Fruit fly (Drosophila melanogaster) whole organism, embryonic: ENCODE results near the gene Gcn5.

Experiments
- Atf3 ChIP-seq: fragments of 200-800 bp; sonication (Bioruptor generic); optimal IDR thresholded peaks from 3 replicates; lab custom pipeline; 2016; ENCODE audit warnings: missing biosample characterization, missing genetic modification characterization
- B-H1 ChIP-seq: fragments of 200-800 bp; sonication (Bioruptor generic); IDR thresholded peaks from 3 replicates; pipeline ENCODE4 v1.3.6; 2022; ENCODE audit warnings: missing biosample characterization, missing genetic modification characterization
- C15 ChIP-seq: fragments of 200-800 bp; sonication (Bioruptor generic); IDR thresholded peaks from 3 replicates; pipeline ENCODE4 v1.3.6; 2022; ENCODE audit warnings: missing biosample characterization, missing genetic modification characterization
- CG11085 ChIP-seq: fragments of 200-800 bp; sonication (Bioruptor generic); IDR thresholded peaks from 2 replicates; pipeline ENCODE4 v1.3.6; 2022; ENCODE audit warnings: missing biosample characterization, missing genetic modification characterization
- CG11560 ChIP-seq: fragments of 200-800 bp; sonication (Bioruptor generic); IDR thresholded peaks from 3 replicates; pipeline ENCODE4 v1.3.6; 2022; ENCODE audit warnings: missing biosample characterization, missing genetic modification characterization
- CG11695 ChIP-seq: fragments of 200-800 bp; sonication (Bioruptor generic); IDR thresholded peaks from 3 replicates; pipeline ENCODE4 v1.3.6; 2022; ENCODE audit warnings: missing biosample characterization, missing genetic modification characterization
- CG13424 ChIP-seq: fragments of 200-800 bp; sonication (Bioruptor generic); optimal IDR thresholded peaks from 2 replicates; lab custom pipeline; 2019; ENCODE audit warnings: missing biosample characterization, mild to moderate bottlenecking, missing genetic modification characterization, moderate library complexity
- CG14667 ChIP-seq: fragments of 200-800 bp; sonication (Bioruptor generic); IDR thresholded peaks from 2 replicates; pipeline ENCODE4 v1.3.6; 2022; ENCODE audit warnings: missing biosample characterization, missing genetic modification characterization
- CG15696 ChIP-seq: fragments of 200-800 bp; sonication (Bioruptor generic); optimal IDR thresholded peaks from 2 replicates; lab custom pipeline; 2019; ENCODE audit warnings: missing biosample characterization, mild to moderate bottlenecking, missing genetic modification characterization, moderate library complexity
- CG1602 ChIP-seq: fragments of 200-800 bp; sonication (Bioruptor generic); optimal IDR thresholded peaks from 3 replicates; lab custom pipeline; 2016; ENCODE audit warnings: missing biosample characterization, missing genetic modification characterization
- CG17359 ChIP-seq: fragments of 200-800 bp; sonication (Bioruptor generic); optimal IDR thresholded peaks from 3 replicates; lab custom pipeline; 2018; ENCODE audit warnings: missing biosample characterization, mild to moderate bottlenecking, missing genetic modification characterization, moderate library complexity
- CG17385 ChIP-seq: fragments of 200-800 bp; sonication (Bioruptor generic); optimal IDR thresholded peaks from 3 replicates; lab custom pipeline; 2018; ENCODE audit warnings: missing biosample characterization, mild to moderate bottlenecking, missing genetic modification characterization
- CG6765 ChIP-seq: fragments of 200-800 bp; sonication (Bioruptor generic); optimal IDR thresholded peaks from 3 replicates; lab custom pipeline; 2017; ENCODE audit warnings: missing biosample characterization, mild to moderate bottlenecking, missing genetic modification characterization
- CG6791 ChIP-seq: fragments of 200-800 bp; sonication (Bioruptor generic); IDR thresholded peaks from 3 replicates; pipeline ENCODE4 v1.3.6; 2022; ENCODE audit warnings: missing biosample characterization, missing genetic modification characterization; ENCODE audit not compliant: partially characterized antibody
- CG7786 ChIP-seq: fragments of 200-800 bp; sonication (Bioruptor generic); optimal IDR thresholded peaks from 2 replicates; lab custom pipeline; 2016; ENCODE audit warnings: missing biosample characterization, missing genetic modification characterization
- CG8089 ChIP-seq: fragments of 200-800 bp; sonication (Bioruptor generic); optimal IDR thresholded peaks from 3 replicates; lab custom pipeline; 2016; ENCODE audit warnings: missing biosample characterization, missing genetic modification characterization
- CG8388 ChIP-seq: fragments of 200-800 bp; sonication (Bioruptor generic); optimal IDR thresholded peaks from 2 replicates; lab custom pipeline; 2019; ENCODE audit warnings: missing biosample characterization, mild to moderate bottlenecking, missing genetic modification characterization, moderate library complexity
- CG9817 ChIP-seq: fragments of 200-800 bp; sonication (Bioruptor generic); optimal IDR thresholded peaks from 2 replicates; lab custom pipeline; 2018; ENCODE audit warnings: missing biosample characterization, mild to moderate bottlenecking, missing genetic modification characterization, moderate library complexity
- Chrac-16 ChIP-seq: fragments of 200-800 bp; sonication (Bioruptor generic); optimal IDR thresholded peaks from 3 replicates; lab custom pipeline; 2016; ENCODE audit warnings: missing biosample characterization, missing genetic modification characterization
- Dll ChIP-seq: fragments of 200-800 bp; sonication (Bioruptor generic); IDR thresholded peaks from 4 replicates; pipeline ENCODE4 v1.3.6; 2022; ENCODE audit warnings: missing biosample characterization, missing genetic modification characterization; ENCODE audit not compliant: partially characterized antibody
- Fer3 ChIP-seq: fragments of 200-800 bp; sonication (Bioruptor generic); optimal IDR thresholded peaks from 2 replicates; lab custom pipeline; 2018; ENCODE audit warnings: missing biosample characterization, mild to moderate bottlenecking, missing genetic modification characterization, moderate library complexity
- HHEX ChIP-seq: fragments of 200-800 bp; sonication (Bioruptor generic); optimal IDR thresholded peaks from 3 replicates; lab custom pipeline; 2017; ENCODE audit warnings: missing biosample characterization, mild to moderate bottlenecking, missing genetic modification characterization, missing genetic modification reagents
- Hand ChIP-seq: fragments of 200-800 bp; sonication (Bioruptor generic); optimal IDR thresholded peaks from 2 replicates; lab custom pipeline; 2017; ENCODE audit warnings: mild to moderate bottlenecking, missing biosample characterization, missing genetic modification reagents, missing genetic modification characterization
- Lpt ChIP-seq: fragments of >200 bp; optimal IDR thresholded peaks from 2 replicates; lab custom pipeline; 2018; ENCODE audit warnings: missing biosample characterization, missing genetic modification characterization
- MTF-1 ChIP-seq: fragments of 200-800 bp; sonication (Bioruptor generic); optimal IDR thresholded peaks from 2 replicates; lab custom pipeline; 2018; ENCODE audit warnings: missing biosample characterization, mild to moderate bottlenecking, missing genetic modification characterization, borderline replicate concordance
- Mad ChIP-seq: fragments of 200-800 bp; sonication (Bioruptor generic); optimal IDR thresholded peaks from 2 replicates; lab custom pipeline; 2016; ENCODE audit warnings: missing biosample characterization, missing genetic modification characterization
- Sry-δ ChIP-seq: fragments of 200-800 bp; sonication (Bioruptor generic); optimal IDR thresholded peaks from 2 replicates; lab custom pipeline; 2016; ENCODE audit warnings: missing biosample characterization, missing genetic modification characterization
- cato ChIP-seq: fragments of 200-800 bp; sonication (Bioruptor generic); optimal IDR thresholded peaks from 2 replicates; lab custom pipeline; 2016; ENCODE audit warnings: missing biosample characterization, missing genetic modification characterization, borderline replicate concordance
- crc ChIP-seq: fragments of 200-800 bp; sonication (Bioruptor generic); optimal IDR thresholded peaks from 2 replicates; lab custom pipeline; 2016; ENCODE audit warnings: missing biosample characterization, missing genetic modification characterization
- dpn ChIP-seq, 2 experiments: fragments of 200-800 bp; sonication (Bioruptor generic); optimal IDR thresholded peaks; 3 replicates each; lab custom pipeline; 2016; ENCODE audit warnings: missing biosample characterization in 2 of 2, missing genetic modification characterization in 2 of 2
- ewg ChIP-seq: fragments of 200-800 bp; sonication (Bioruptor generic); optimal IDR thresholded peaks from 3 replicates; lab custom pipeline; 2017; ENCODE audit warnings: mild to moderate bottlenecking, missing biosample characterization, missing genetic modification reagents, missing genetic modification characterization
- exex ChIP-seq: fragments of 200-800 bp; sonication (Bioruptor generic); optimal IDR thresholded peaks from 4 replicates; lab custom pipeline; 2018; ENCODE audit warnings: missing biosample characterization, mild to moderate bottlenecking, missing genetic modification characterization, moderate library complexity
- fru ChIP-seq: fragments of >200 bp; optimal IDR thresholded peaks from 2 replicates; lab custom pipeline; 2017
- ftz-f1 ChIP-seq: fragments of 200-800 bp; sonication (Bioruptor generic); optimal IDR thresholded peaks from 2 replicates; lab custom pipeline; 2016; ENCODE audit warnings: missing biosample characterization, missing genetic modification characterization
- gcm ChIP-seq: fragments of 200-800 bp; sonication (Bioruptor generic); optimal IDR thresholded peaks from 2 replicates; lab custom pipeline; 2019; ENCODE audit warnings: missing biosample characterization, mild to moderate bottlenecking, missing genetic modification characterization, moderate library complexity
- gt ChIP-seq: fragments of 200-800 bp; sonication (Bioruptor generic); IDR thresholded peaks from 2 replicates; pipeline ENCODE4 v1.3.6; 2022; ENCODE audit warnings: missing biosample characterization, missing genetic modification characterization
- lmd ChIP-seq: fragments of 200-800 bp; sonication (Bioruptor generic); IDR thresholded peaks from 2 replicates; pipeline ENCODE4 v1.3.6; 2022; ENCODE audit warnings: missing biosample characterization, missing genetic modification characterization
- mld ChIP-seq: fragments of 200-800 bp; sonication (Bioruptor generic); IDR thresholded peaks from 3 replicates; pipeline ENCODE4 v1.3.6; 2022; ENCODE audit warnings: missing biosample characterization, missing genetic modification characterization; ENCODE audit not compliant: partially characterized antibody
- nau ChIP-seq: fragments of 200-800 bp; sonication (Bioruptor generic); optimal IDR thresholded peaks from 3 replicates; lab custom pipeline; 2017; ENCODE audit warnings: missing biosample characterization, mild to moderate bottlenecking, missing genetic modification characterization, missing genetic modification reagents
- nerfin-2 ChIP-seq: fragments of 200-800 bp; sonication (Bioruptor generic); IDR thresholded peaks from 2 replicates; pipeline ENCODE4 v1.3.6; 2022; ENCODE audit warnings: missing biosample characterization, missing genetic modification characterization; ENCODE audit not compliant: partially characterized antibody
- odd ChIP-seq: fragments of 200-800 bp; sonication (Bioruptor generic); optimal IDR thresholded peaks from 2 replicates; lab custom pipeline; 2017; ENCODE audit warnings: missing biosample characterization, mild to moderate bottlenecking, missing genetic modification characterization
- otp ChIP-seq: fragments of 200-800 bp; sonication (Bioruptor generic); IDR thresholded peaks from 3 replicates; pipeline ENCODE4, ENCODE4 v1.3.6; 2022; ENCODE audit warnings: missing biosample characterization, missing genetic modification characterization
- pb ChIP-seq: fragments of 200-800 bp; sonication (Bioruptor generic); optimal IDR thresholded peaks from 3 replicates; lab custom pipeline; 2016; ENCODE audit warnings: missing biosample characterization, missing genetic modification characterization
- run ChIP-seq: fragments of 200-800 bp; sonication (Bioruptor generic); optimal IDR thresholded peaks from 3 replicates; lab custom pipeline; 2018; ENCODE audit warnings: missing biosample characterization, mild to moderate bottlenecking, missing genetic modification characterization
- slou ChIP-seq: fragments of 200-800 bp; sonication (Bioruptor generic); optimal IDR thresholded peaks from 3 replicates; lab custom pipeline; 2016; ENCODE audit warnings: missing biosample characterization, missing genetic modification characterization
- sna ChIP-seq: fragments of 200-800 bp; sonication (Bioruptor generic); IDR thresholded peaks from 2 replicates; pipeline ENCODE4 v1.3.6; 2022; ENCODE audit warnings: missing biosample characterization, missing genetic modification characterization; ENCODE audit not compliant: partially characterized antibody
- tin ChIP-seq: fragments of 200-800 bp; sonication (Bioruptor generic); optimal IDR thresholded peaks from 3 replicates; lab custom pipeline; 2016; ENCODE audit warnings: missing biosample characterization, missing genetic modification characterization
- yki ChIP-seq: fragments of >200 bp; optimal IDR thresholded peaks from 3 replicates; lab custom pipeline; 2018
- zen ChIP-seq: fragments of 200-800 bp; sonication (Bioruptor generic); optimal IDR thresholded peaks from 3 replicates; lab custom pipeline; 2018; ENCODE audit warnings: missing biosample characterization, mild to moderate bottlenecking, missing genetic modification characterization, moderate library complexity
- zen2 ChIP-seq: fragments of 200-800 bp; sonication (Bioruptor generic); IDR thresholded peaks from 3 replicates; pipeline ENCODE4 v1.3.6; 2022; ENCODE audit warnings: missing biosample characterization, missing genetic modification characterization; ENCODE audit not compliant: partially characterized antibody

Gene Gcn5

DNA sequence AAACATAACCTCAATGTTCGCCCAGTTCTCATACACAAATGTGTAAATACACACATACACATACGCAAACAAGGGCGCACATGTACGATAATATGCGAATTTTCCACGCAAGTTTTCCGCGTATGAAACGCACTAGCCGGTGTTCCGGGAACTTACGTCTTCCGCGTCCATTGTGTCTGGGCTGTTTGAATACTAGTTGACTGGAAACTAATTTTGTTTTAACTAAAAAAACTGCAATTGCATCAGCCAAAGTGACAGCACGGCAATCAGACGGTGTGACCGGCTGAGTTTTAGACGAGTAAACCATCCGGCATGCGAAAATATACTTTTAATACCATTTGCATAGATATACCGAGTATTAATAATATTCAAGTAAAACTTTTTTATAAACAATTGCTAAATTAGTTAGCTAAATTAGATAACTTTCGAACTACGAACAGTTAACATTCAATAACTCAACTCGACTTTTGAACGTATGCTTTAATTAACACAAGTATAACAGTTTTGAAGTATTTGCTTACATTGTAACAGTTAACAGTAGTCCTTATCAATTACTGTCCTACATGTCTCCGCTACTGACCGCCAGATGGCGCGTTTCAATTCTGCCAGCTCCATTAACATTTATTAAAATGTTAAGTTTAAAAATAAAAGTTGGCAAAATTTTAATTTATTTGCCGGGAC lies 2.8 kb upstream of the Gcn5 start, which contains the start of gene eIF2beta (continued):
- peak; percentile 37 for TF ChIP-seq crc
- TF ChIP-seq run (tag; lab: Kevin White, UChicago): no peak
- TF ChIP-seq nerfin-2 (GFP tag; lab: Robert Waterston, UW): no peak
- TF ChIP-seq nau (GFP tag; lab: Kevin White, UChicago): peak; percentile 38
- no peak for TF ChIP-seq CG6791 (GFP tag; lab: Robert Waterston, UW)
- peak; percentile 79 for TF ChIP-seq MTF-1 (GFP tag; lab: Kevin White, UChicago)
- TF ChIP-seq CG6765 (GFP tag; lab: Kevin White, UChicago): peak; percentile 33
- TF ChIP-seq lmd (GFP tag; lab: Robert Waterston, UW): no peak
- no peak for TF ChIP-seq fru (lab: Kevin White, UChicago)
- no peak for TF ChIP-seq gt (GFP tag; lab: Robert Waterston, UW)
- TF ChIP-seq CG1602 (GFP tag; lab: Kevin White, UChicago): no peak
- TF ChIP-seq B-H1 (GFP tag; lab: Robert Waterston, UW): no peak; the same call in 2 of the 3 replicates
- peak in 1 of 2 experiments; percentile 18 for TF ChIP-seq dpn (GFP tag; optimal IDR thresholded peaks at IDR 0.05; lab: Kevin White, UChicago)
- TF ChIP-seq CG17385: peak; percentile 52
- TF ChIP-seq pb (GFP tag; lab: Kevin White, UChicago): no peak
- TF ChIP-seq gcm (GFP tag; lab: Kevin White, UChicago): peak; percentile 22
- TF ChIP-seq CG11695: no peak
- TF ChIP-seq CG9817 (tag; lab: Kevin White, UChicago): no peak
- TF ChIP-seq Mad (GFP tag; lab: Kevin White, UChicago): no peak
- peak; percentile 45 for TF ChIP-seq CG17359 (tag; lab: Kevin White, UChicago)
- TF ChIP-seq zen2 (GFP tag; lab: Robert Waterston, UW): no peak
- TF ChIP-seq CG11560 (tag; lab: Robert Waterston, UW): no peak
- TF ChIP-seq CG8089: no peak
- no peak for TF ChIP-seq HHEX (GFP tag; lab: Kevin White, UChicago)
- no peak for TF ChIP-seq sna
- TF ChIP-seq Atf3 (GFP tag; lab: Kevin White, UChicago): no peak
- no peak for TF ChIP-seq C15
- no peak for TF ChIP-seq zen
- no peak for TF ChIP-seq ftz-f1 (GFP tag; lab: Kevin White, UChicago)
- no peak for TF ChIP-seq Sry-δ (GFP tag; lab: Kevin White, UChicago)
- peak; percentile 36 for TF ChIP-seq Fer3 (tag; lab: Kevin White, UChicago)
- peak; percentile 37 for TF ChIP-seq exex (tag; lab: Kevin White, UChicago)
- TF ChIP-seq CG15696 (tag; lab: Kevin White, UChicago): peak; percentile 18
- TF ChIP-seq CG13424 (tag; lab: Kevin White, UChicago): peak; percentile 37
- no peak for TF ChIP-seq cato
- no peak for TF ChIP-seq CG11085 (GFP tag; lab: Robert Waterston, UW)
- TF ChIP-seq Chrac-16 (GFP tag; lab: Kevin White, UChicago): peak; percentile 28
- no peak for TF ChIP-seq Dll (GFP tag; lab: Robert Waterston, UW)
- TF ChIP-seq yki (lab: Kevin White, UChicago): no peak
- TF ChIP-seq slou: no peak
- no peak for TF ChIP-seq CG8388
- TF ChIP-seq otp: no peak
- no peak for TF ChIP-seq CG14667 (GFP tag; lab: Robert Waterston, UW)
- peak; percentile 31 for TF ChIP-seq tin
- TF ChIP-seq odd (GFP tag; lab: Kevin White, UChicago): peak; percentile 58
- TF ChIP-seq CG7786 (GFP tag; lab: Kevin White, UChicago): no peak
- no peak for TF ChIP-seq ewg (GFP tag; lab: Kevin White, UChicago)
- no peak for TF ChIP-seq Lpt (GFP tag; lab: Kevin White, UChicago)
- no peak for TF ChIP-seq Hand (GFP tag; lab: Kevin White, UChicago)
- no peak for TF ChIP-seq mld (GFP tag; lab: Robert Waterston, UW)
